Worm (Caenorhabditis elegans): Measurements from ENCODE around the gene hint-3.

The hint-3 gene

DNA sequence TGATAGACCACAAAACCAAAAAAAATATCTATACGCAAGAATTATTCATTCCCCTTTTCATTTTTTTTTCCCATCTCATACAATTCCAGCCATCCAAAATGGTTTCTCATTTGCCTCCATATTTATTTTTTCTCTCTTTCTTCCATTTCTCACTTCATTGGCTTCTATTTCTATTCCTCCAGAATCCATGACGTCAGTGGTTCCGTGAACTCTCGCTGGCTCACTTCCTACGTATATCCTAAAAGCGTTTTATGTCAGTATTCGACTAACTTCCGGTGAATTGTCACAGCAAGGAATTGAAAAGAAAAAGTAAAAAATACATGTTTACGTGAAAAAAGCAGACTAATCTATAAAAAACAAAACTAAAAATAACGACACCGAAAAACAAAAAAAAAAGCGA, 33.3 kb upstream of the hint-3 start:
- TF ChIP-seq mec-3 (tag; optimal IDR thresholded peaks at IDR 0.05; ENCODE audit: borderline replicate concordance) (no peak), nhr-11 (tag; optimal IDR thresholded peaks at IDR 0.05) (no peak), pha-4 (tag; optimal IDR thresholded peaks at IDR 0.05) (no peak), ref-2 (tag; optimal IDR thresholded peaks at IDR 0.05) (no peak), syd-9 (tag; optimal IDR thresholded peaks at IDR 0.05) (no peak), dve-1 (tag; optimal IDR thresholded peaks at IDR 0.05) (no peak), hlh-15 (tag; optimal IDR thresholded peaks at IDR 0.05) (no peak), tbx-2 (tag; optimal IDR thresholded peaks at IDR 0.05) (no peak), nfya-1 (tag; optimal IDR thresholded peaks at IDR 0.05) (no peak), pros-1 (tag; optimal IDR thresholded peaks at IDR 0.05) (no peak), unc-3 (GFP tag; conservative IDR thresholded peaks at IDR 0.05) (no peak), unc-3 (tag; optimal IDR thresholded peaks at IDR 0.05) (no peak), hlh-30 (tag; optimal IDR thresholded peaks at IDR 0.05; ENCODE audit: insufficient read depth) (no peak), ceh-34 (tag; optimal IDR thresholded peaks at IDR 0.05) (no peak), ceh-48 (tag; optimal IDR thresholded peaks at IDR 0.05) (no peak), fkh-10 (GFP tag; optimal IDR thresholded peaks at IDR 0.05) (no peak), ceh-22 (tag; optimal IDR thresholded peaks at IDR 0.05) (no peak), odd-2 (tag; optimal IDR thresholded peaks at IDR 0.05) (no peak)

DNA sequence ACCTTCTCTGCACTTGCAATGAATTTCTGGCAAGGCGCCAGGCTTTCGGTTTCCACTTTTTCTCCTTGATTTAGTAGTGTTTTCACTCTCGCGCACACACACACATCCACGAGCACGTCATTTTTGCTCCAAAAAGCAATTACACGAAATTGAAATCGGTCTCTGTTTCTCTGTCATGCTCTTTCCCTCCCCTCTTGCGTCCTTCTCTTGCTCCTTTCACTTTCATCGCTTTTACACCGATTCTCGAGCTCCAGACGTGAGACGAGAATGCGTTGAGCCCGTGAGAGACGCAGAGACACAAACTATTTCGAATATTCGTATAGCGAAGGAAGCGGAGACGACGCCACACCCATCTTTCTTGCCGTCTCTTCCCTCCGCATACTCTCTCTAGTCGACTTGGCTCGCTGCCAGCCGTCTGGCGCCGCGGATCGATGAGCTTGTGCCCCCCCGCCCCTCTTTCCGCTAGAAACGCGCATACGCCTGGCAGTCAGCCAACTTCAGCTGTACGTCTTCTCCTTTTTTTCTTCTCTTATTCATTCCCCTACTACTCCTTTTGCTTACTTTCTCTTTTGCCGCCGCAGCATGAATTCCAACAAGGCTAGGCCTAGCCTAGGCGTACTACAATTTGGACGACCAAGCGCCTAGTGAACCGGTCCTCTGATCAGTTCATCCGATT, 32.1 kb upstream of the hint-3 start:
- TF ChIP-seq unc-3 (GFP tag; conservative IDR thresholded peaks at IDR 0.05) (no peak), unc-3 (tag; optimal IDR thresholded peaks at IDR 0.05) (peak; percentile 51), sox-4 (tag; optimal IDR thresholded peaks at IDR 0.05) (no peak), pqm-1 (tag; optimal IDR thresholded peaks at IDR 0.05) (no peak), ahr-1 (tag; optimal IDR thresholded peaks at IDR 0.05) (no peak), eyg-1 (tag; optimal IDR thresholded peaks at IDR 0.05) (no peak), ceh-22 (tag; optimal IDR thresholded peaks at IDR 0.05) (no peak), pat-9 (tag; optimal IDR thresholded peaks at IDR 0.05) (no peak), sdc-2 (tag; optimal IDR thresholded peaks at IDR 0.05) (no peak), gmeb-2 (tag; optimal IDR thresholded peaks at IDR 0.05) (no peak), pros-1 (tag; optimal IDR thresholded peaks at IDR 0.05) (no peak), nhr-11 (tag; optimal IDR thresholded peaks at IDR 0.05) (no peak), K09A11.1 (tag; optimal IDR thresholded peaks at IDR 0.05; ENCODE audit: insufficient read depth) (no peak), nfya-1 (tag; optimal IDR thresholded peaks at IDR 0.05) (peak; percentile 82), dmd-4 (tag; optimal IDR thresholded peaks at IDR 0.05; ENCODE audit: borderline replicate concordance) (peak; percentile 17), npax-4 (tag; optimal IDR thresholded peaks at IDR 0.05) (no peak), ceh-34 (tag; optimal IDR thresholded peaks at IDR 0.05) (peak; percentile 84), elt-4 (tag; optimal IDR thresholded peaks at IDR 0.05) (no peak), sox-2 (GFP tag; IDR thresholded peaks at IDR 0.05) (no peak), lin-11 (tag; optimal IDR thresholded peaks at IDR 0.05) (no peak), ref-2 (tag; optimal IDR thresholded peaks at IDR 0.05) (peak; percentile 11), ceh-31 (tag; optimal IDR thresholded peaks at IDR 0.05) (peak; percentile 77), tbx-7 (tag; optimal IDR thresholded peaks at IDR 0.05) (no peak), fax-1 (tag; optimal IDR thresholded peaks at IDR 0.05) (no peak), K02D7.2 (tag; optimal IDR thresholded peaks at IDR 0.05) (no peak), F13H6.1 (tag; optimal IDR thresholded peaks at IDR 0.05) (no peak), hlh-6 (tag; optimal IDR thresholded peaks at IDR 0.05) (no peak), che-1 (tag; optimal IDR thresholded peaks at IDR 0.05) (no peak), pha-4 (tag; optimal IDR thresholded peaks at IDR 0.05) (no peak), ama-1 (optimal IDR thresholded peaks at IDR 0.05) (no peak), hlh-30 (tag; optimal IDR thresholded peaks at IDR 0.05; ENCODE audit: insufficient read depth) (no peak), nhr-232 (tag; optimal IDR thresholded peaks at IDR 0.05) (no peak), Y22D7AL.16 (tag; optimal IDR thresholded peaks at IDR 0.05) (no peak), ceh-14 (tag; optimal IDR thresholded peaks at IDR 0.05) (peak; percentile 92), odd-2 (tag; optimal IDR thresholded peaks at IDR 0.05) (no peak), ceh-6 (GFP tag; optimal IDR thresholded peaks at IDR 0.05) (no peak), dve-1 (tag; optimal IDR thresholded peaks at IDR 0.05) (peak; percentile 32), hlh-13 (GFP tag; optimal IDR thresholded peaks at IDR 0.05) (peak; percentile 29), pag-3 (tag; optimal IDR thresholded peaks at IDR 0.05; ENCODE audit: borderline replicate concordance) (no peak), syd-9 (tag; optimal IDR thresholded peaks at IDR 0.05) (peak; percentile 58), fkh-10 (GFP tag; optimal IDR thresholded peaks at IDR 0.05) (no peak), rnt-1 (tag; optimal IDR thresholded peaks at IDR 0.05) (peak; percentile 53), mec-3 (tag; optimal IDR thresholded peaks at IDR 0.05; ENCODE audit: borderline replicate concordance) (no peak), ttx-3 (tag; optimal IDR thresholded peaks at IDR 0.05) (no peak), ceh-30 (tag; optimal IDR thresholded peaks at IDR 0.05) (no peak)
